Fruit fly (Drosophila melanogaster): ENCODE measurements around the gene Try29F.
A peak's percentile ranks its signal among the peaks of the same experiment; 100 is the strongest.

Try29F gene

DNA sequence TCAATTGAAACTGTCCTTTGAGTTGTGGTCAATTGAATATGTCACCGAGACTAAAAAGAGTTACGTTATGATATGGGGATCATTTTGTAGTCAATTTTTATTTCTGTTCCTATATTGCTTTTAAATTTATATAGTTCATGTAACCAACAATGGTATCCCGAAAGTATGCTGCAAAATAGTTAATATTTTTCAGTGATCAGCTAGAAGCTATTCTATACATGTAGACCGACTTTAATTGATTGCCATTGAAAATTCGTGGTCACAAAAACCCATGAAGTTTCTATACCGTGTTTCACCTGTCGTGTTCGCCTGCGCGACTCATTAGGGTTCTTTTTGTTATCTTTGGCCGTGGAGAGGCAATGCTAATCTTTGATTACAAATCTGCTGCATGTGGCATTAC, 23.8 kb upstream of the Try29F start:
- no peak for TF ChIP-seq pan (optimal IDR thresholded peaks at IDR 0.05)
- TF ChIP-seq Myc (optimal IDR thresholded peaks at IDR 0.05): peak; percentile 41
- TF ChIP-seq Abd-B (GFP tag; optimal IDR thresholded peaks at IDR 0.05): no peak
- TF ChIP-seq ey (GFP tag; optimal IDR thresholded peaks at IDR 0.05): no peak
- TF ChIP-seq psq (GFP tag; optimal IDR thresholded peaks at IDR 0.05): no peak
- no peak for TF ChIP-seq lola (GFP tag; optimal IDR thresholded peaks at IDR 0.05)
- no peak for TF ChIP-seq Hr78 (GFP tag; optimal IDR thresholded peaks at IDR 0.05)
- TF ChIP-seq N (GFP tag; optimal IDR thresholded peaks at IDR 0.05): peak; percentile 21
- no peak for TF ChIP-seq Dif (GFP tag; optimal IDR thresholded peaks at IDR 0.05; ENCODE audit: partially characterized antibody)

dm6 chr2L:8975328-8975727, 23.0 kb upstream of the Try29F start, which contains the start of gene CG9541:
Gene CG9541 (minus strand): TSS chr2L:8975428.
- no peak for TF ChIP-seq Mio (GFP tag; optimal IDR thresholded peaks at IDR 0.05)
- TF ChIP-seq Hnf4 (GFP tag; optimal IDR thresholded peaks at IDR 0.05): no peak

dm6 chr2L:8980359-8980758, 18.0 kb upstream of the Try29F start, which contains the start of gene CG18662:
Gene CG18662 (plus strand): TSS chr2L:8980659.
- TF ChIP-seq Hr78 (GFP tag; optimal IDR thresholded peaks at IDR 0.05) (no peak), N (GFP tag; optimal IDR thresholded peaks at IDR 0.05) (no peak), Abd-B (GFP tag; optimal IDR thresholded peaks at IDR 0.05) (no peak), psq (GFP tag; optimal IDR thresholded peaks at IDR 0.05) (no peak), h (GFP tag; optimal IDR thresholded peaks at IDR 0.05) (no peak), br (GFP tag; optimal IDR thresholded peaks at IDR 0.05) (no peak), CG32264 (GFP tag; optimal IDR thresholded peaks at IDR 0.05) (no peak), pan (optimal IDR thresholded peaks at IDR 0.05) (no peak), lola (GFP tag; optimal IDR thresholded peaks at IDR 0.05) (no peak)

- TF ChIP-seq lola (GFP tag; optimal IDR thresholded peaks at IDR 0.05) (no peak), Jra (GFP tag; optimal IDR thresholded peaks at IDR 0.05) (no peak), Abd-B (GFP tag; optimal IDR thresholded peaks at IDR 0.05) (no peak), h (GFP tag; optimal IDR thresholded peaks at IDR 0.05) (no peak), rgr (GFP tag; optimal IDR thresholded peaks at IDR 0.05) (no peak), CrebA (GFP tag; optimal IDR thresholded peaks at IDR 0.05; ENCODE audit: borderline replicate concordance) (no peak), dsf (GFP tag; optimal IDR thresholded peaks at IDR 0.05; ENCODE audit: borderline replicate concordance) (no peak)
Observed at dm6 chr2L:8982584-8983302, 15.6 kb upstream of the Try29F start.

dm6 chr2L:8984614-8985318, 13.6 kb upstream of the Try29F start, which contains the start of gene CG13101:
Gene CG13101 (minus strand): TSS chr2L:8984872.
- TF ChIP-seq ey (GFP tag; optimal IDR thresholded peaks at IDR 0.05) (peak; percentile 95), CG32264 (GFP tag; optimal IDR thresholded peaks at IDR 0.05) (peak; percentile 89), pan (optimal IDR thresholded peaks at IDR 0.05) (no peak), rgr (GFP tag; optimal IDR thresholded peaks at IDR 0.05) (peak; percentile 98), Hr78 (GFP tag; optimal IDR thresholded peaks at IDR 0.05) (no peak), fru (GFP tag; optimal IDR thresholded peaks at IDR 0.05) (peak; percentile 93), dmrt93B (GFP tag; optimal IDR thresholded peaks at IDR 0.05) (peak; percentile 90), CG9705 (GFP tag; optimal IDR thresholded peaks at IDR 0.05) (peak; percentile 92), Rel (GFP tag; optimal IDR thresholded peaks at IDR 0.05) (peak; percentile 81), Rel (tag; optimal IDR thresholded peaks at IDR 0.05) (peak; percentile 80), Hnf4 (GFP tag; optimal IDR thresholded peaks at IDR 0.05) (peak; percentile 97), sv (GFP tag; optimal IDR thresholded peaks at IDR 0.05) (peak; percentile 92), CrebA (GFP tag; optimal IDR thresholded peaks at IDR 0.05; ENCODE audit: borderline replicate concordance) (peak; percentile 34), brk (GFP tag; optimal IDR thresholded peaks at IDR 0.05) (peak; percentile 95), jim (GFP tag; optimal IDR thresholded peaks at IDR 0.05) (no peak), Abd-B (GFP tag; optimal IDR thresholded peaks at IDR 0.05) (no peak), N (GFP tag; optimal IDR thresholded peaks at IDR 0.05) (no peak), dsf (GFP tag; optimal IDR thresholded peaks at IDR 0.05; ENCODE audit: borderline replicate concordance) (peak; percentile 86), tai (GFP tag; optimal IDR thresholded peaks at IDR 0.05) (peak; percentile 88), Hr83 (GFP tag; optimal IDR thresholded peaks at IDR 0.05; ENCODE audit: poor library complexity, severe bottlenecking) (no peak), usp (GFP tag; optimal IDR thresholded peaks at IDR 0.05) (no peak), woc (GFP tag; optimal IDR thresholded peaks at IDR 0.05) (peak; percentile 96), Dif (GFP tag; optimal IDR thresholded peaks at IDR 0.05; ENCODE audit: partially characterized antibody) (peak; percentile 31), dl (GFP tag; optimal IDR thresholded peaks at IDR 0.05; ENCODE audit: insufficient read depth in 1 of 2, partially characterized antibody in 2 of 2) (no peak), Myc (optimal IDR thresholded peaks at IDR 0.05) (no peak), foxo (GFP tag; optimal IDR thresholded peaks at IDR 0.05) (peak in 1 of 2 experiments; percentile 97), GATAd (GFP tag; optimal IDR thresholded peaks at IDR 0.05) (peak; percentile 72), Jra (GFP tag; optimal IDR thresholded peaks at IDR 0.05) (peak; percentile 96), Dfd (GFP tag; optimal IDR thresholded peaks at IDR 0.05) (peak; percentile 27), sage (GFP tag; optimal IDR thresholded peaks at IDR 0.05) (peak; percentile 95), h (GFP tag; optimal IDR thresholded peaks at IDR 0.05) (peak; percentile 99), OdsH (GFP tag; optimal IDR thresholded peaks at IDR 0.05) (peak; percentile 98), HLH106 (tag; optimal IDR thresholded peaks at IDR 0.05) (peak; percentile 98)

Data from whole organism, wandering third instar larva.